Worm (Caenorhabditis elegans): ENCODE measurements around the gene Y38H8A.12.

Gene Y38H8A.12

DNA sequence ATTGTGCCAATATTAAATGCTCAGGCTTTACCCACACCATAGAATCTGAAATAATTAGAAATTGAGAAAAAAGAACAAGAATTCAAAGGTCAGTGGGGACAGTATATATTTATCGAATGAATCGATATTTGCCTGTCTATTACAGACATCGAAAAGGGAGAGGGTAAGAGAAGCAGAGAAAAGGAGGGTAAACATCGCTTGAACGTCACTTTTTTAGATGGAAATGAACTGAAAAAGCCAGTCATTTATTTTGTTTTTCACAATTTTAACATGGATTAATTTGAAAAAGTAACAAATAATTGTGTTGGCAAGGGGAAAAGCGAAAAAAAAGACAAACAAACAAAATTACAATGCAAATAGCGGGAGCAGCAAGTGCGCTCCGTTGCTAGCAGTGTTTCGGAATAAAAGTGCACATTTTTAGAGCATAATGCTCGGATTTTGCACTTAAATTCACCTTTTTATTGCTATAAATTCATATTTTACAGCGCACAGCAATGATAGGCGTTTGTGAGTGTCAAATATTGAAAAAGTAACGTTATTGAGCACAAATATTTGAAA, 42.1 kb upstream of the Y38H8A.12 start, which contains the start of gene tbc-9:
TSS of gene tbc-9 (minus strand) at position 51 of the 558 bp plus-strand sequence.
- peak; percentile 60 for TF ChIP-seq pha-4 (tag; optimal IDR thresholded peaks at IDR 0.05)
- TF ChIP-seq tbx-2 (tag; optimal IDR thresholded peaks at IDR 0.05) = no peak
- TF ChIP-seq R02D3.7 (tag; optimal IDR thresholded peaks at IDR 0.05) = no peak
- TF ChIP-seq elt-1 (tag; optimal IDR thresholded peaks at IDR 0.05) = no peak
- no peak for TF ChIP-seq mml-1 (tag; optimal IDR thresholded peaks at IDR 0.05)
- peak; percentile 30 for TF ChIP-seq ceh-28 (tag; optimal IDR thresholded peaks at IDR 0.05)
- no peak for TF ChIP-seq ztf-11 (tag; optimal IDR thresholded peaks at IDR 0.05)
- TF ChIP-seq snpc-4 (tag; optimal IDR thresholded peaks at IDR 0.05) = no peak
- peak; percentile 9 for TF ChIP-seq hmg-11 (tag; optimal IDR thresholded peaks at IDR 0.05)
- TF ChIP-seq lin-15B (tag; optimal IDR thresholded peaks at IDR 0.05) = peak; percentile 6
- no peak for TF ChIP-seq fkh-10 (GFP tag; optimal IDR thresholded peaks at IDR 0.05)
- TF ChIP-seq nhr-11 (tag; optimal IDR thresholded peaks at IDR 0.05) = no peak
- peak; percentile 6 for TF ChIP-seq elt-2 (tag; optimal IDR thresholded peaks at IDR 0.05)
- TF ChIP-seq nfya-1 (tag; optimal IDR thresholded peaks at IDR 0.05; ENCODE audit: insufficient read depth) = no peak
- no peak for TF ChIP-seq lin-39 (tag; optimal IDR thresholded peaks at IDR 0.05)

- TF ChIP-seq elt-1 (tag; optimal IDR thresholded peaks at IDR 0.05) (no peak), jun-1 (tag; optimal IDR thresholded peaks at IDR 0.05) (no peak), sea-2 (GFP tag; optimal IDR thresholded peaks at IDR 0.05) (no peak), daf-12 (tag; optimal IDR thresholded peaks at IDR 0.05) (no peak), elt-3 (tag; optimal IDR thresholded peaks at IDR 0.05) (no peak), nhr-43 (tag; optimal IDR thresholded peaks at IDR 0.05; ENCODE audit: poor library complexity, severe bottlenecking) (no peak), nhr-76 (tag; optimal IDR thresholded peaks at IDR 0.05) (no peak), fkh-10 (GFP tag; optimal IDR thresholded peaks at IDR 0.05) (no peak), nhr-77 (tag; optimal IDR thresholded peaks at IDR 0.05) (no peak), nhr-11 (tag; optimal IDR thresholded peaks at IDR 0.05) (no peak)
Observed at ce11 chrIV:13493719-13494118, 32.9 kb upstream of the Y38H8A.12 start.

DNA sequence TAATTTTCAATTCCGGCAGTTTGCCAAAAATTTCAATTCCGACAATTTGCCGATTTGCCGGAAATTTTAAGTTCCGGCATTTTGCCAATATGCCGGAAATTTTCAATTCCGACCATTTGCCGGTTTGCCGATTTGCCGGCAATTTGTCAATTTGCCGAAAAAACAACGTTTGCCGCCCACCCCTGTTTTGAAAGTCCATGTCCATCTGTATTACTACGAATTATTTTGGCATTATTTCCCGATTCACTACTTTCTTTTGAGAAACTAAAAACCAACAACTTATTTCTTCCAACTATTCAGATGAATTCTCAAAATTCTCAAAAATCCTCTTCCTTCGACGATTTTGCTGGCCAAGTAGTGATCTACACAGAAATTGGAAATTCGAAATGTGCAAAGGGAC, 31.5 kb upstream of the Y38H8A.12 start, which contains the start of gene Y45F10A.7:
TSS of gene Y45F10A.7 (plus strand) at position 301 of the 400 bp plus-strand sequence.
- TF ChIP-seq elt-1 (tag; optimal IDR thresholded peaks at IDR 0.05) (no peak), elt-3 (tag; optimal IDR thresholded peaks at IDR 0.05) (no peak), snpc-4 (tag; optimal IDR thresholded peaks at IDR 0.05) (no peak), nhr-76 (tag; optimal IDR thresholded peaks at IDR 0.05) (no peak), nhr-43 (tag; optimal IDR thresholded peaks at IDR 0.05; ENCODE audit: poor library complexity, severe bottlenecking) (no peak), nhr-12 (tag; optimal IDR thresholded peaks at IDR 0.05) (no peak), R02D3.7 (tag; optimal IDR thresholded peaks at IDR 0.05) (no peak), ceh-82 (tag; optimal IDR thresholded peaks at IDR 0.05) (no peak), ceh-16 (tag; optimal IDR thresholded peaks at IDR 0.05) (no peak), nhr-237 (tag; optimal IDR thresholded peaks at IDR 0.05) (no peak)

DNA sequence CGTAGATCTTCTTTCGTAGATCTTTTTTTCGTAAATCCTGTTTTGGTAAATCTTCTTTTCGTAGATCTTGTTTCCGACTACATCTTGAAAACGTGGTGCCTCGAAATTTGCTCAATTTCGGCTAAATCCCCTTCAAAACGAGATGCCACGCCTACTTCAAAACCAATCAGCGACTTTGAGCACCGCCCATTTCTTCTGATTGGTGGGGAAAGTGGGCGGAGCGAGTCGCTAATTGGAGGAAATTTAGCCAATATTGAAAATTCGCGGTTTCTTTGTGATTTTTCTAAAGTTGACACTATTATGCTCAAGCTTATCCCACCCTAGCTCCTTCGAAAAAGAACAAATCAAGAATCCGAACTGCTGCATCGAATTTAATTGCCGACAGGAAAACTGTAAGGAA, 26.8 kb upstream of the Y38H8A.12 start:
- TF ChIP-seq nfya-1 (tag; optimal IDR thresholded peaks at IDR 0.05; ENCODE audit: insufficient read depth) = peak; percentile 89
- no peak for TF ChIP-seq elt-1 (tag; optimal IDR thresholded peaks at IDR 0.05)

- TF ChIP-seq elt-1 (tag; optimal IDR thresholded peaks at IDR 0.05) (no peak), aly-2 (tag; optimal IDR thresholded peaks at IDR 0.05) (no peak), unc-62 (GFP tag; optimal IDR thresholded peaks at IDR 0.05) (no peak), mdl-1 (tag; optimal IDR thresholded peaks at IDR 0.05) (no peak), fkh-10 (GFP tag; optimal IDR thresholded peaks at IDR 0.05) (no peak), lsy-12 (tag; optimal IDR thresholded peaks at IDR 0.05) (no peak), nhr-43 (tag; optimal IDR thresholded peaks at IDR 0.05; ENCODE audit: poor library complexity, severe bottlenecking) (no peak), nhr-28 (tag; optimal IDR thresholded peaks at IDR 0.05) (no peak), ama-1 (optimal IDR thresholded peaks at IDR 0.05) (no peak), lin-15B (tag; optimal IDR thresholded peaks at IDR 0.05) (no peak), mml-1 (tag; optimal IDR thresholded peaks at IDR 0.05) (no peak), nhr-25 (tag; optimal IDR thresholded peaks at IDR 0.05) (no peak), nhr-11 (tag; optimal IDR thresholded peaks at IDR 0.05) (no peak), ztf-11 (tag; optimal IDR thresholded peaks at IDR 0.05) (no peak)
Observed at ce11 chrIV:13487019-13487418, 26.2 kb upstream of the Y38H8A.12 start.
